Worm (Caenorhabditis elegans) whole organism, L1 larva: ENCODE results near the gene lgc-16.

Experiments
- C16A3.4 ChIP-seq: fragments of 150-350 bp; optimal IDR thresholded peaks from 2 replicates; lab custom pipeline; 2014; ENCODE audit warnings: missing biosample characterization, missing genetic modification characterization
- ama-1 ChIP-seq: fragments of 150-350 bp; optimal IDR thresholded peaks from 2 replicates; lab custom pipeline; 2014
- efl-1 ChIP-seq, 4 experiments: fragments of 150-350 bp; optimal IDR thresholded peaks in 3 of 4; peaks in 1 of 4; 1 replicate in 1 of 4; 2 replicates in 3 of 4; lab custom pipeline; 2014; ENCODE audit warnings: missing biosample characterization in 2 of 4, missing genetic modification characterization in 2 of 4, missing genetic modification reagents in 2 of 4
- lin-13 ChIP-seq: fragments of 150-350 bp; optimal IDR thresholded peaks from 2 replicates; lab custom pipeline; 2014; ENCODE audit warnings: missing biosample characterization, missing genetic modification reagents, missing genetic modification characterization
- lin-35 ChIP-seq, 2 experiments: fragments of 150-350 bp; optimal IDR thresholded peaks; 2 replicates each; lab custom pipeline; 2014; ENCODE audit warnings: missing biosample characterization in 2 of 2, missing genetic modification characterization in 2 of 2, missing genetic modification reagents in 2 of 2
- mdl-1 ChIP-seq, 2 experiments: fragments of 150-350 bp; optimal IDR thresholded peaks; 2 replicates each; lab custom pipeline; 2014 to 2017; ENCODE audit warnings: missing biosample characterization in 2 of 2, missing genetic modification characterization in 2 of 2, inconsistent platforms in 1 of 2
- nhr-28 ChIP-seq: fragments of 150-350 bp; optimal IDR thresholded peaks from 2 replicates; lab custom pipeline; 2014; ENCODE audit warnings: missing biosample characterization, missing genetic modification characterization
- rnt-1 ChIP-seq: sonication (generic microtip); optimal IDR thresholded peaks from 2 replicates; lab custom pipeline; 2016; ENCODE audit warnings: mild to moderate bottlenecking, missing genetic modification characterization, moderate library complexity, missing compliant biosample characterization
- snpc-4 ChIP-seq: fragments of 150-350 bp; optimal IDR thresholded peaks from 2 replicates; lab custom pipeline; 2014; ENCODE audit warnings: missing biosample characterization, missing genetic modification characterization

DNA sequence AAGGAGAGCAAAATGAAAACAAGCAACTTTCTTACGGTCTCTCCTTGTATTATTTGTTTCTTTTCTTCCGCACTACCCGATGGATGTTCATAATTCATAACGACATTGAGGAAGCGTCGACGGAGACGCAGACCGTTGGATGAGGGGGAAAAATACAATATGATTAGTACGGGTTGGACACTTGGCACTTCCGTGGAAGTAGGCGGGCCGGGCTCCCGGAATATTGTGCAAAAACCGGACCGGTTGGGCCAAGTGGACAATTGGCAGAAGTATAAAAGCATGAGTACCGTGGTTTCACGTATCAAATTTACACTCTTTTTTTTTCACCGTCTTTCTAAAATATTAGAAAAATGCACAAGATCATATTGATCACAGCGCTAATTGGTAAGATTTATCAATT is 24.1 kb downstream of the lgc-16 start, which contains the start of gene M153.3:
- no peak for TF ChIP-seq rnt-1
- no peak for TF ChIP-seq efl-1 (optimal IDR thresholded peaks at IDR 0.05; lab: Kevin White, UChicago)
- TF ChIP-seq efl-1 (GFP tag; optimal IDR thresholded peaks at IDR 0.05 in 1 of 2; lab: Kevin White, UChicago), result no peak
- TF ChIP-seq snpc-4, result no peak
- TF ChIP-seq lin-35 (GFP tag; optimal IDR thresholded peaks at IDR 0.05; lab: Kevin White, UChicago), result no peak
- no peak for TF ChIP-seq ama-1 (lab: Kevin White, UChicago)
- TF ChIP-seq C16A3.4 (tag; lab: Kevin White, UChicago), result no peak
- no peak for TF ChIP-seq nhr-28 (tag; lab: Kevin White, UChicago)
- no peak for TF ChIP-seq lin-13
- no peak for TF ChIP-seq mdl-1 (tag; optimal IDR thresholded peaks at IDR 0.05; lab: Kevin White, UChicago)
